Fruit fly (Drosophila melanogaster) whole organism, prepupa: ENCODE results near the gene Kif19A.

Source experiments
- Blimp-1 ChIP-seq: fragments of 200-800 bp; sonication (Bioruptor generic); optimal IDR thresholded peaks from 3 replicates; lab custom pipeline; 2017; ENCODE audit warnings: missing biosample characterization, missing genetic modification characterization, mild to moderate bottlenecking, moderate library complexity, missing genetic modification reagents
- CG10631 ChIP-seq: fragments of 200-800 bp; sonication (Bioruptor generic); optimal IDR thresholded peaks from 2 replicates; lab custom pipeline; 2016; ENCODE audit warnings: missing biosample characterization, missing genetic modification characterization
- CG10669 ChIP-seq: fragments of 200-800 bp; sonication (Bioruptor generic); optimal IDR thresholded peaks from 3 replicates; lab custom pipeline; 2018; ENCODE audit warnings: missing biosample characterization, mild to moderate bottlenecking, missing genetic modification characterization, moderate library complexity
- CG15336 ChIP-seq: fragments of 200-800 bp; sonication (Bioruptor generic); IDR thresholded peaks from 2 replicates; pipeline ENCODE4 v1.3.6; 2022; ENCODE audit warnings: missing biosample characterization, missing genetic modification characterization
- CG16779 ChIP-seq: fragments of 200-800 bp; sonication (Bioruptor generic); optimal IDR thresholded peaks from 3 replicates; lab custom pipeline; 2017; ENCODE audit warnings: missing biosample characterization, mild to moderate bottlenecking, missing genetic modification characterization
- CG3032 ChIP-seq: fragments of 200-800 bp; optimal IDR thresholded peaks from 2 replicates; lab custom pipeline; 2019; ENCODE audit warnings: missing biosample characterization, mild to moderate bottlenecking, missing genetic modification characterization, moderate library complexity
- CG32006 ChIP-seq: fragments of 200-800 bp; sonication (Bioruptor generic); optimal IDR thresholded peaks from 3 replicates; lab custom pipeline; 2017; ENCODE audit warnings: missing biosample characterization, mild to moderate bottlenecking, missing genetic modification characterization
- CG34406 ChIP-seq: fragments of 200-800 bp; sonication (Bioruptor generic); optimal IDR thresholded peaks from 3 replicates; lab custom pipeline; 2016; ENCODE audit warnings: missing biosample characterization, missing genetic modification characterization
- CG3919 ChIP-seq: fragments of 200-800 bp; sonication (Bioruptor generic); optimal IDR thresholded peaks from 3 replicates; lab custom pipeline; 2016; ENCODE audit warnings: missing biosample characterization, missing genetic modification characterization
- CG4318 ChIP-seq: fragments of 200-800 bp; sonication (Bioruptor generic); optimal IDR thresholded peaks from 3 replicates; lab custom pipeline; 2017; ENCODE audit warnings: missing biosample characterization, mild to moderate bottlenecking, missing genetic modification characterization
- CG6163 ChIP-seq: fragments of 200-800 bp; sonication (Bioruptor generic); IDR thresholded peaks from 3 replicates; pipeline ENCODE4 v1.3.6; 2022; ENCODE audit warnings: missing biosample characterization, missing genetic modification characterization
- CG6854 ChIP-seq: fragments of 200-800 bp; sonication (Bioruptor generic); optimal IDR thresholded peaks from 2 replicates; lab custom pipeline; 2017; ENCODE audit warnings: missing biosample characterization, mild to moderate bottlenecking, missing genetic modification characterization
- CG7368 ChIP-seq: fragments of 200-800 bp; sonication (Bioruptor generic); optimal IDR thresholded peaks from 3 replicates; lab custom pipeline; 2016; ENCODE audit warnings: missing biosample characterization, missing genetic modification characterization
- CG8119 ChIP-seq: fragments of 200-800 bp; sonication (Bioruptor generic); IDR thresholded peaks from 3 replicates; pipeline ENCODE4 v1.3.6; 2022; ENCODE audit warnings: missing biosample characterization, missing genetic modification characterization
- CG8319 ChIP-seq: fragments of 200-800 bp; sonication (Bioruptor generic); optimal IDR thresholded peaks from 3 replicates; lab custom pipeline; 2016; ENCODE audit warnings: missing biosample characterization, missing genetic modification characterization
- CG8632 ChIP-seq: fragments of 200-800 bp; sonication (Bioruptor generic); optimal IDR thresholded peaks from 3 replicates; lab custom pipeline; 2016; ENCODE audit warnings: missing biosample characterization, missing genetic modification characterization
- CG9139 ChIP-seq: fragments of 200-800 bp; sonication (Bioruptor generic); optimal IDR thresholded peaks from 3 replicates; lab custom pipeline; 2017; ENCODE audit warnings: missing biosample characterization, mild to moderate bottlenecking, missing genetic modification characterization
- Eip75B ChIP-seq: fragments of 200-800 bp; sonication (Bioruptor generic); optimal IDR thresholded peaks from 3 replicates; lab custom pipeline; 2016; ENCODE audit warnings: missing biosample characterization, missing genetic modification characterization
- Eip78C ChIP-seq: fragments of 200-800 bp; sonication (Bioruptor generic); peaks from one replicate; lab custom pipeline; 2016; ENCODE audit warnings: missing biosample characterization, missing genetic modification characterization
- Eip93F ChIP-seq: fragments of 200-800 bp; sonication (Bioruptor generic); optimal IDR thresholded peaks from 2 replicates; lab custom pipeline; 2016; ENCODE audit warnings: missing biosample characterization, mild to moderate bottlenecking, missing genetic modification characterization
- Gug ChIP-seq: fragments of 200-800 bp; sonication (Bioruptor generic); IDR thresholded peaks from 2 replicates; pipeline ENCODE4 v1.3.6; 2022; ENCODE audit warnings: missing biosample characterization, missing genetic modification characterization
- Hr39 ChIP-seq: fragments of 200-800 bp; sonication (Bioruptor generic); optimal IDR thresholded peaks from 2 replicates; lab custom pipeline; 2016; ENCODE audit warnings: missing biosample characterization, missing genetic modification characterization
- Hr4 ChIP-seq: fragments of 200-800 bp; sonication (Bioruptor generic); optimal IDR thresholded peaks from 3 replicates; lab custom pipeline; 2016; ENCODE audit warnings: missing biosample characterization, missing genetic modification characterization
- Met ChIP-seq: fragments of 200-800 bp; sonication (Bioruptor generic); optimal IDR thresholded peaks from 3 replicates; lab custom pipeline; 2016; ENCODE audit warnings: missing biosample characterization, missing genetic modification characterization
- OdsH ChIP-seq: fragments of 200-800 bp; sonication (Bioruptor generic); optimal IDR thresholded peaks from 3 replicates; lab custom pipeline; 2016; ENCODE audit warnings: missing biosample characterization, missing genetic modification characterization
- Sox14 ChIP-seq: fragments of 200-800 bp; sonication (Bioruptor generic); optimal IDR thresholded peaks from 3 replicates; lab custom pipeline; 2016; ENCODE audit warnings: missing biosample characterization, missing genetic modification characterization
- achi ChIP-seq: fragments of 200-800 bp; sonication (Bioruptor generic); optimal IDR thresholded peaks from 3 replicates; lab custom pipeline; 2016; ENCODE audit warnings: missing biosample characterization, missing genetic modification characterization
- acj6 ChIP-seq: fragments of 200-800 bp; sonication (Bioruptor generic); optimal IDR thresholded peaks from 3 replicates; lab custom pipeline; 2016; ENCODE audit warnings: missing biosample characterization, missing genetic modification characterization
- dac ChIP-seq: fragments of 200-800 bp; sonication (Bioruptor generic); optimal IDR thresholded peaks from 2 replicates; lab custom pipeline; 2017; ENCODE audit warnings: missing biosample characterization, mild to moderate bottlenecking, missing genetic modification characterization
- dsx ChIP-seq: fragments of 200-800 bp; optimal IDR thresholded peaks from 3 replicates; lab custom pipeline; 2019; ENCODE audit warnings: missing biosample characterization, mild to moderate bottlenecking, missing genetic modification characterization, moderate library complexity; ENCODE audit not compliant: poor library complexity, severe bottlenecking
- eg ChIP-seq: fragments of 200-800 bp; sonication (Bioruptor generic); IDR thresholded peaks from 3 replicates; pipeline ENCODE4 v1.3.6; 2022; ENCODE audit warnings: missing biosample characterization, missing genetic modification characterization
- esn ChIP-seq: fragments of 200-800 bp; sonication (Bioruptor generic); optimal IDR thresholded peaks from 2 replicates; lab custom pipeline; 2016; ENCODE audit warnings: missing biosample characterization, mild to moderate bottlenecking, missing genetic modification characterization, moderate library complexity
- fd85E ChIP-seq: fragments of 200-800 bp; sonication (Bioruptor generic); optimal IDR thresholded peaks from 3 replicates; lab custom pipeline; 2016; ENCODE audit warnings: missing biosample characterization, missing genetic modification characterization
- fkh ChIP-seq: fragments of 200-800 bp; sonication (Bioruptor generic); optimal IDR thresholded peaks from 3 replicates; lab custom pipeline; 2017; ENCODE audit warnings: missing biosample characterization, mild to moderate bottlenecking, missing genetic modification characterization, moderate library complexity
- lz ChIP-seq: fragments of 200-800 bp; sonication (Bioruptor generic); optimal IDR thresholded peaks from 3 replicates; lab custom pipeline; 2016; ENCODE audit warnings: missing biosample characterization, missing genetic modification characterization
- ss ChIP-seq, 2 experiments: fragments of 200-800 bp; sonication (Bioruptor generic); optimal IDR thresholded peaks; 2 replicates in 1 of 2; 3 replicates in 1 of 2; lab custom pipeline; 2017 to 2018; ENCODE audit warnings: mild to moderate bottlenecking in 2 of 2, missing biosample characterization in 2 of 2, missing genetic modification characterization in 2 of 2, moderate library complexity in 1 of 2
- svp ChIP-seq: fragments of 200-800 bp; sonication (Bioruptor generic); peaks from one replicate; lab custom pipeline; 2016; ENCODE audit warnings: missing biosample characterization, missing genetic modification characterization
- topi ChIP-seq: fragments of 200-800 bp; sonication (Bioruptor generic); optimal IDR thresholded peaks from 3 replicates; lab custom pipeline; 2016; ENCODE audit warnings: missing biosample characterization, missing genetic modification characterization
- vri ChIP-seq: fragments of 200-800 bp; sonication (Bioruptor generic); optimal IDR thresholded peaks from 3 replicates; lab custom pipeline; 2016; ENCODE audit warnings: missing biosample characterization, mild to moderate bottlenecking, missing genetic modification characterization

Kif19A gene

DNA sequence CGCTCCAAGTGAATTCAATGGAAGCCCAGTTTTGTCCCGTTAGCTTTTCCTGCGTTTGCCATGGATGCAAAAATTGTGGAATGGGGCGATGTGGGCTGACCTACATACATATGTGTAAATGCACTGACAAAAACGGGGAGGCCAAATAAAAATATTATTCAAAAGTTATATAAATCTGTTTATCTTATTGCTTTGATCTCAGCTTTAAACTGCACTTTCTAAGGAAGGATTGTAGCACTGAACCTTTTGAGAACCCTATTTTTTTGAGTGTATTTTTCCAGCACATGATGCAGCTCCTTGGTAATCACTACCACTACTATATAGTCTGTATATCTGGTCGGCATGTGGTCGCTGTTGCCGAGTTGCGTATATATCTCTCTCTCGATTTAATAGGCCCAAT lies 41.2 kb downstream of the Kif19A start (continued):
- no peak for TF ChIP-seq CG6854 (GFP tag; lab: Kevin White, UChicago)
- TF ChIP-seq CG8119 (GFP tag; lab: Robert Waterston, UW) = peak; percentile 66; the same call in 2 of the 3 replicates
- TF ChIP-seq Hr39 (GFP tag; lab: Kevin White, UChicago) = peak; percentile 21
- TF ChIP-seq Eip78C = peak; percentile 85
- no peak for TF ChIP-seq Blimp-1 (GFP tag; lab: Kevin White, UChicago)
- TF ChIP-seq CG10631 = peak; percentile 24
- TF ChIP-seq CG15336 (GFP tag; lab: Robert Waterston, UW) = peak; percentile 70
- no peak for TF ChIP-seq fd85E (GFP tag; lab: Kevin White, UChicago)
- peak; percentile 30 for TF ChIP-seq CG7368
- peak; percentile 43 for TF ChIP-seq topi (GFP tag; lab: Kevin White, UChicago)
- TF ChIP-seq vri (GFP tag; lab: Kevin White, UChicago) = no peak
- no peak for TF ChIP-seq Eip93F (GFP tag; lab: Kevin White, UChicago)
- peak; percentile 7 for TF ChIP-seq lz (GFP tag; lab: Kevin White, UChicago)
- TF ChIP-seq CG34406 = peak; percentile 43
- peak; percentile 42 for TF ChIP-seq Met
- peak; percentile 48 for TF ChIP-seq CG8632 (GFP tag; lab: Kevin White, UChicago)
- peak; percentile 59 for TF ChIP-seq CG32006 (GFP tag; lab: Kevin White, UChicago)
- no peak for TF ChIP-seq dac (GFP tag; lab: Kevin White, UChicago)
- TF ChIP-seq eg (GFP tag; lab: Robert Waterston, UW) = peak; percentile 67
- TF ChIP-seq CG9139 = peak; percentile 44
- peak; percentile 77 for TF ChIP-seq CG3919 (GFP tag; lab: Kevin White, UChicago)
- TF ChIP-seq CG16779 (tag; lab: Kevin White, UChicago) = no peak
- TF ChIP-seq CG8319 (GFP tag; lab: Kevin White, UChicago) = no peak

DNA sequence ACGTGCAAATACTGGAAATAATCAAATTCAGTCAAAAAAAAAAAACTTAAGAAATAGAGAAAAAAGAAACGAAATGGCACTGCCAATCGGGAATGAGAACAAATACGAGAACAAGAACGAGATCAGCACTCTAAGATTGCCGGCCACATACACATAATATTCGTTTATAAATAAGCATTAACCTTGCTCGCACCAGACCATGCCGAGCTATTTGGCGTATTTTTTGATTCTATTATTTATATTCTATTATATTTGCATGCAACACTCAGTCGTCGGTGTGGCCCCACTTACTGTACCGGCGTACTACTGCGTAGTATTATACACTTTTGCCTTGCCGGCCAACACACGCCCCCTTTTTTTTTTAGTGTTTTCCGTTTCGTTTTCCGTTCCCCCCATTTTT lies 47.6 kb downstream of the Kif19A start:
- TF ChIP-seq CG6163 (GFP tag; lab: Robert Waterston, UW) (no peak), svp (GFP tag; lab: Kevin White, UChicago) (peak; percentile 72), CG10669 (GFP tag; lab: Kevin White, UChicago) (no peak), CG3032 (tag; lab: Kevin White, UChicago) (no peak), acj6 (GFP tag; lab: Kevin White, UChicago) (peak; percentile 6), Gug (GFP tag; lab: Robert Waterston, UW) (no peak), esn (GFP tag; lab: Kevin White, UChicago) (peak; percentile 3), Eip78C (peak; percentile 64), OdsH (GFP tag; lab: Kevin White, UChicago) (no peak), Hr39 (GFP tag; lab: Kevin White, UChicago) (no peak), achi (GFP tag; lab: Kevin White, UChicago) (peak; percentile 10), ss (GFP tag; optimal IDR thresholded peaks at IDR 0.05; lab: Kevin White, UChicago) (no peak), CG7368 (no peak), Sox14 (GFP tag; lab: Kevin White, UChicago) (no peak), CG4318 (GFP tag; lab: Kevin White, UChicago) (no peak), Eip75B (no peak), fkh (no peak), CG3919 (GFP tag; lab: Kevin White, UChicago) (no peak), CG16779 (tag; lab: Kevin White, UChicago) (no peak), dsx (GFP tag; lab: Kevin White, UChicago) (no peak), Met (peak; percentile 26), CG32006 (GFP tag; lab: Kevin White, UChicago) (peak; percentile 21), Hr4 (GFP tag; lab: Kevin White, UChicago) (peak; percentile 20), eg (GFP tag; lab: Robert Waterston, UW) (peak; percentile 33; the same call in 1 of the 3 replicates), fd85E (GFP tag; lab: Kevin White, UChicago) (no peak)
- TF ChIP-seq, all 60 proteins: peak for 9
